Fruit fly (Drosophila melanogaster) whole organism, prepupa: ENCODE data around the gene CG32755.

Experiments used
- CG10631 ChIP-seq: fragments of 200-800 bp; sonication (Bioruptor generic); optimal IDR thresholded peaks from 2 replicates; lab custom pipeline; 2016; ENCODE audit warnings: missing biosample characterization, missing genetic modification characterization
- CG10669 ChIP-seq: fragments of 200-800 bp; sonication (Bioruptor generic); optimal IDR thresholded peaks from 3 replicates; lab custom pipeline; 2018; ENCODE audit warnings: missing biosample characterization, mild to moderate bottlenecking, missing genetic modification characterization, moderate library complexity
- CG11294 ChIP-seq: fragments of 200-800 bp; sonication (Bioruptor generic); IDR thresholded peaks from 2 replicates; pipeline ENCODE4 v1.3.6; 2022; ENCODE audit warnings: missing biosample characterization, missing genetic modification characterization
- CG11762 ChIP-seq: fragments of 200-800 bp; sonication (Bioruptor generic); optimal IDR thresholded peaks from 3 replicates; lab custom pipeline; 2016; ENCODE audit warnings: missing biosample characterization, missing genetic modification characterization; ENCODE audit not compliant: insufficient read depth
- CG11902 ChIP-seq: fragments of 200-800 bp; sonication (Bioruptor generic); optimal IDR thresholded peaks from 3 replicates; lab custom pipeline; 2016; ENCODE audit warnings: missing biosample characterization, missing genetic modification characterization
- CG1621 ChIP-seq: fragments of 200-800 bp; sonication (Bioruptor generic); optimal IDR thresholded peaks from 3 replicates; lab custom pipeline; 2018; ENCODE audit warnings: missing biosample characterization, mild to moderate bottlenecking, missing genetic modification characterization
- CG3032 ChIP-seq: fragments of 200-800 bp; optimal IDR thresholded peaks from 2 replicates; lab custom pipeline; 2019; ENCODE audit warnings: missing biosample characterization, mild to moderate bottlenecking, missing genetic modification characterization, moderate library complexity
- CG31627 ChIP-seq: fragments of 200-800 bp; sonication (Bioruptor generic); optimal IDR thresholded peaks from 3 replicates; lab custom pipeline; 2016; ENCODE audit warnings: missing biosample characterization, missing genetic modification characterization
- CG32006 ChIP-seq: fragments of 200-800 bp; sonication (Bioruptor generic); optimal IDR thresholded peaks from 3 replicates; lab custom pipeline; 2017; ENCODE audit warnings: missing biosample characterization, mild to moderate bottlenecking, missing genetic modification characterization
- CG34406 ChIP-seq: fragments of 200-800 bp; sonication (Bioruptor generic); optimal IDR thresholded peaks from 3 replicates; lab custom pipeline; 2016; ENCODE audit warnings: missing biosample characterization, missing genetic modification characterization
- CG3919 ChIP-seq: fragments of 200-800 bp; sonication (Bioruptor generic); optimal IDR thresholded peaks from 3 replicates; lab custom pipeline; 2016; ENCODE audit warnings: missing biosample characterization, missing genetic modification characterization
- CG6163 ChIP-seq: fragments of 200-800 bp; sonication (Bioruptor generic); IDR thresholded peaks from 3 replicates; pipeline ENCODE4 v1.3.6; 2022; ENCODE audit warnings: missing biosample characterization, missing genetic modification characterization
- CG6276 ChIP-seq: fragments of 200-800 bp; sonication (Bioruptor generic); optimal IDR thresholded peaks from 2 replicates; lab custom pipeline; 2017; ENCODE audit warnings: missing biosample characterization, mild to moderate bottlenecking, missing genetic modification characterization
- CG6792 ChIP-seq: fragments of 200-800 bp; sonication (Bioruptor generic); optimal IDR thresholded peaks from 3 replicates; lab custom pipeline; 2016; ENCODE audit warnings: missing biosample characterization, missing genetic modification characterization
- CG6808 ChIP-seq: fragments of 200-800 bp; sonication (Bioruptor generic); optimal IDR thresholded peaks from 3 replicates; lab custom pipeline; 2017; ENCODE audit warnings: missing biosample characterization, missing genetic modification characterization, mild to moderate bottlenecking, moderate library complexity, missing genetic modification reagents
- CG7368 ChIP-seq: fragments of 200-800 bp; sonication (Bioruptor generic); optimal IDR thresholded peaks from 3 replicates; lab custom pipeline; 2016; ENCODE audit warnings: missing biosample characterization, missing genetic modification characterization
- CG8119 ChIP-seq: fragments of 200-800 bp; sonication (Bioruptor generic); IDR thresholded peaks from 3 replicates; pipeline ENCODE4 v1.3.6; 2022; ENCODE audit warnings: missing biosample characterization, missing genetic modification characterization
- CG8319 ChIP-seq: fragments of 200-800 bp; sonication (Bioruptor generic); optimal IDR thresholded peaks from 3 replicates; lab custom pipeline; 2016; ENCODE audit warnings: missing biosample characterization, missing genetic modification characterization
- CG8632 ChIP-seq: fragments of 200-800 bp; sonication (Bioruptor generic); optimal IDR thresholded peaks from 3 replicates; lab custom pipeline; 2016; ENCODE audit warnings: missing biosample characterization, missing genetic modification characterization
- CG9139 ChIP-seq: fragments of 200-800 bp; sonication (Bioruptor generic); optimal IDR thresholded peaks from 3 replicates; lab custom pipeline; 2017; ENCODE audit warnings: missing biosample characterization, mild to moderate bottlenecking, missing genetic modification characterization
- Eip93F ChIP-seq: fragments of 200-800 bp; sonication (Bioruptor generic); optimal IDR thresholded peaks from 2 replicates; lab custom pipeline; 2016; ENCODE audit warnings: missing biosample characterization, mild to moderate bottlenecking, missing genetic modification characterization
- Ets21C ChIP-seq: fragments of 200-800 bp; sonication (Bioruptor generic); optimal IDR thresholded peaks from 3 replicates; lab custom pipeline; 2016; ENCODE audit warnings: missing biosample characterization, missing genetic modification characterization
- Hr38 ChIP-seq: sonication (Bioruptor generic); optimal IDR thresholded peaks from 2 replicates; lab custom pipeline; 2016; ENCODE audit warnings: missing biosample characterization, missing genetic modification characterization
- Hr39 ChIP-seq: fragments of 200-800 bp; sonication (Bioruptor generic); optimal IDR thresholded peaks from 2 replicates; lab custom pipeline; 2016; ENCODE audit warnings: missing biosample characterization, missing genetic modification characterization
- Hr4 ChIP-seq: fragments of 200-800 bp; sonication (Bioruptor generic); optimal IDR thresholded peaks from 3 replicates; lab custom pipeline; 2016; ENCODE audit warnings: missing biosample characterization, missing genetic modification characterization
- Met ChIP-seq: fragments of 200-800 bp; sonication (Bioruptor generic); optimal IDR thresholded peaks from 3 replicates; lab custom pipeline; 2016; ENCODE audit warnings: missing biosample characterization, missing genetic modification characterization
- Smox ChIP-seq: fragments of 200-800 bp; sonication (Bioruptor generic); optimal IDR thresholded peaks from 3 replicates; lab custom pipeline; 2016; ENCODE audit warnings: missing biosample characterization, missing genetic modification characterization
- Sox102F ChIP-seq: fragments of 200-800 bp; sonication (Bioruptor generic); optimal IDR thresholded peaks from 2 replicates; lab custom pipeline; 2016; ENCODE audit warnings: missing biosample characterization, mild to moderate bottlenecking, missing genetic modification characterization
- Sox14 ChIP-seq: fragments of 200-800 bp; sonication (Bioruptor generic); optimal IDR thresholded peaks from 3 replicates; lab custom pipeline; 2016; ENCODE audit warnings: missing biosample characterization, missing genetic modification characterization
- achi ChIP-seq: fragments of 200-800 bp; sonication (Bioruptor generic); optimal IDR thresholded peaks from 3 replicates; lab custom pipeline; 2016; ENCODE audit warnings: missing biosample characterization, missing genetic modification characterization
- acj6 ChIP-seq: fragments of 200-800 bp; sonication (Bioruptor generic); optimal IDR thresholded peaks from 3 replicates; lab custom pipeline; 2016; ENCODE audit warnings: missing biosample characterization, missing genetic modification characterization
- cyc ChIP-seq: fragments of 200-800 bp; sonication (Bioruptor generic); optimal IDR thresholded peaks from 3 replicates; lab custom pipeline; 2016; ENCODE audit warnings: missing biosample characterization, missing genetic modification characterization
- dac ChIP-seq: fragments of 200-800 bp; sonication (Bioruptor generic); optimal IDR thresholded peaks from 2 replicates; lab custom pipeline; 2017; ENCODE audit warnings: missing biosample characterization, mild to moderate bottlenecking, missing genetic modification characterization
- eg ChIP-seq: fragments of 200-800 bp; sonication (Bioruptor generic); IDR thresholded peaks from 3 replicates; pipeline ENCODE4 v1.3.6; 2022; ENCODE audit warnings: missing biosample characterization, missing genetic modification characterization
- fd85E ChIP-seq: fragments of 200-800 bp; sonication (Bioruptor generic); optimal IDR thresholded peaks from 3 replicates; lab custom pipeline; 2016; ENCODE audit warnings: missing biosample characterization, missing genetic modification characterization
- fkh ChIP-seq: fragments of 200-800 bp; sonication (Bioruptor generic); optimal IDR thresholded peaks from 3 replicates; lab custom pipeline; 2017; ENCODE audit warnings: missing biosample characterization, mild to moderate bottlenecking, missing genetic modification characterization, moderate library complexity
- lz ChIP-seq: fragments of 200-800 bp; sonication (Bioruptor generic); optimal IDR thresholded peaks from 3 replicates; lab custom pipeline; 2016; ENCODE audit warnings: missing biosample characterization, missing genetic modification characterization
- net ChIP-seq: fragments of 200-800 bp; sonication (Bioruptor generic); optimal IDR thresholded peaks from 3 replicates; lab custom pipeline; 2016; ENCODE audit warnings: missing biosample characterization, missing genetic modification characterization
- pdm3 ChIP-seq: fragments of 200-800 bp; sonication (Bioruptor generic); optimal IDR thresholded peaks from 3 replicates; lab custom pipeline; 2016; ENCODE audit warnings: missing biosample characterization, missing genetic modification characterization
- salr ChIP-seq, 2 experiments: fragments of 200-800 bp; sonication (Bioruptor generic); optimal IDR thresholded peaks; 3 replicates each; lab custom pipeline; 2016 to 2018; ENCODE audit warnings: missing biosample characterization in 2 of 2, missing genetic modification characterization in 2 of 2, mild to moderate bottlenecking in 1 of 2
- spab ChIP-seq: fragments of 200-800 bp; sonication (Bioruptor generic); optimal IDR thresholded peaks from 2 replicates; lab custom pipeline; 2017; ENCODE audit warnings: missing biosample characterization, mild to moderate bottlenecking, missing genetic modification characterization, missing genetic modification reagents
- ss ChIP-seq, 2 experiments: fragments of 200-800 bp; sonication (Bioruptor generic); optimal IDR thresholded peaks; 2 replicates in 1 of 2; 3 replicates in 1 of 2; lab custom pipeline; 2017 to 2018; ENCODE audit warnings: mild to moderate bottlenecking in 2 of 2, missing biosample characterization in 2 of 2, missing genetic modification characterization in 2 of 2, moderate library complexity in 1 of 2
- topi ChIP-seq: fragments of 200-800 bp; sonication (Bioruptor generic); optimal IDR thresholded peaks from 3 replicates; lab custom pipeline; 2016; ENCODE audit warnings: missing biosample characterization, missing genetic modification characterization
- vri ChIP-seq: fragments of 200-800 bp; sonication (Bioruptor generic); optimal IDR thresholded peaks from 3 replicates; lab custom pipeline; 2016; ENCODE audit warnings: missing biosample characterization, mild to moderate bottlenecking, missing genetic modification characterization

Gene CG32755

dm6 chrX:5973389-5974025 is 23.5 kb downstream of the CG32755 start (continued):
- peak; percentile 35 for TF ChIP-seq vri (GFP tag; lab: Kevin White, UChicago)
- TF ChIP-seq CG6792, result peak; percentile 73
- peak; percentile 66 for TF ChIP-seq CG8119 (GFP tag; lab: Robert Waterston, UW)
- TF ChIP-seq spab (GFP tag; lab: Kevin White, UChicago), result peak; percentile 57
- TF ChIP-seq topi (GFP tag; lab: Kevin White, UChicago), result peak; percentile 81
- TF ChIP-seq eg, result peak; percentile 57
- TF ChIP-seq CG9139 (GFP tag; lab: Kevin White, UChicago), result peak; percentile 31
- peak; percentile 72 for TF ChIP-seq Hr39 (GFP tag; lab: Kevin White, UChicago)
- TF ChIP-seq Hr38, result no peak
- TF ChIP-seq achi (GFP tag; lab: Kevin White, UChicago), result peak; percentile 74
- TF ChIP-seq CG3919 (GFP tag; lab: Kevin White, UChicago), result peak; percentile 77
- TF ChIP-seq CG8632 (GFP tag; lab: Kevin White, UChicago), result peak; percentile 74
- TF ChIP-seq CG6808, result peak; percentile 65
- TF ChIP-seq fkh (GFP tag; lab: Kevin White, UChicago), result no peak
- peak; percentile 76 for TF ChIP-seq CG10631 (GFP tag; lab: Kevin White, UChicago)
- TF ChIP-seq CG6163, result peak; percentile 93
- TF ChIP-seq CG10669 (GFP tag; lab: Kevin White, UChicago), result peak; percentile 75
- peak; percentile 61 to 63 for TF ChIP-seq salr (GFP tag; optimal IDR thresholded peaks at IDR 0.05; lab: Kevin White, UChicago)
- peak; percentile 76 for TF ChIP-seq cyc (GFP tag; lab: Kevin White, UChicago)
- TF ChIP-seq lz (GFP tag; lab: Kevin White, UChicago), result peak; percentile 55
- peak; percentile 75 for TF ChIP-seq acj6
- no peak for TF ChIP-seq Eip93F (GFP tag; lab: Kevin White, UChicago)
- peak; percentile 58 for TF ChIP-seq CG11762 (GFP tag; lab: Kevin White, UChicago)
- peak; percentile 37 for TF ChIP-seq fd85E (GFP tag; lab: Kevin White, UChicago)
- peak; percentile 73 for TF ChIP-seq Smox (GFP tag; lab: Kevin White, UChicago)
- TF ChIP-seq Sox102F (GFP tag; lab: Kevin White, UChicago), result peak; percentile 79
- TF ChIP-seq, all 60 proteins: peak for 55

dm6 chrX:5974358-5975143 is 24.5 kb downstream of the CG32755 start:
- TF ChIP-seq CG8632 (GFP tag; lab: Kevin White, UChicago) (peak; percentile 17), Sox14 (no peak), CG8319 (no peak), Sox102F (GFP tag; lab: Kevin White, UChicago) (no peak), CG6808 (no peak), lz (GFP tag; lab: Kevin White, UChicago) (no peak), Smox (GFP tag; lab: Kevin White, UChicago) (no peak), CG11762 (GFP tag; lab: Kevin White, UChicago) (no peak), achi (GFP tag; lab: Kevin White, UChicago) (peak; percentile 21), salr (GFP tag; optimal IDR thresholded peaks at IDR 0.05; lab: Kevin White, UChicago) (no peak), pdm3 (GFP tag; lab: Kevin White, UChicago) (peak; percentile 35), dac (GFP tag; lab: Kevin White, UChicago) (no peak), Hr38 (no peak), CG32006 (GFP tag; lab: Kevin White, UChicago) (peak; percentile 31), CG11902 (GFP tag; lab: Kevin White, UChicago) (no peak), CG7368 (GFP tag; lab: Kevin White, UChicago) (no peak), CG6276 (GFP tag; lab: Kevin White, UChicago) (no peak), ss (GFP tag; optimal IDR thresholded peaks at IDR 0.05; lab: Kevin White, UChicago) (peak; percentile 1 to 15), Hr39 (GFP tag; lab: Kevin White, UChicago) (no peak), net (GFP tag; lab: Kevin White, UChicago) (no peak), CG11294 (GFP tag; lab: Robert Waterston, UW) (no peak), fkh (GFP tag; lab: Kevin White, UChicago) (no peak), CG10631 (GFP tag; lab: Kevin White, UChicago) (peak; percentile 11), Ets21C (GFP tag; lab: Kevin White, UChicago) (no peak), spab (GFP tag; lab: Kevin White, UChicago) (no peak), CG3919 (GFP tag; lab: Kevin White, UChicago) (peak; percentile 6), CG3032 (tag; lab: Kevin White, UChicago) (peak; percentile 31), Eip93F (GFP tag; lab: Kevin White, UChicago) (no peak), CG31627 (GFP tag; lab: Kevin White, UChicago) (no peak), CG34406 (GFP tag; lab: Kevin White, UChicago) (no peak), CG1621 (tag; lab: Kevin White, UChicago) (no peak), eg (0 out of 3 replicates have a peak, but pooled peaks have one; percentile 8), CG9139 (GFP tag; lab: Kevin White, UChicago) (no peak), Met (GFP tag; lab: Kevin White, UChicago) (no peak), Hr4 (GFP tag; lab: Kevin White, UChicago) (no peak)
